Fruit fly (Drosophila melanogaster): ENCODE data around the gene Doa.
A peak's percentile ranks its signal among the peaks of the same experiment; 100 is the strongest.

dm6 chr3R:28895014-28895413 lies 7.1 kb downstream of the Doa start:
- TF ChIP-seq CG34367 (tag; optimal IDR thresholded peaks at IDR 0.05) (no peak), CG8301 (tag; optimal IDR thresholded peaks at IDR 0.05) (no peak), CG13204 (GFP tag; optimal IDR thresholded peaks at IDR 0.05) (peak; percentile 63), CG14655 (GFP tag; optimal IDR thresholded peaks at IDR 0.05) (no peak), CG32121 (GFP tag; IDR thresholded peaks at IDR 0.05) (no peak), fd96Ca (GFP tag; IDR thresholded peaks at IDR 0.05) (no peak), Snoo (tag; optimal IDR thresholded peaks at IDR 0.05) (no peak), Pif1B (GFP tag; optimal IDR thresholded peaks at IDR 0.05) (no peak), Pif1A (GFP tag; optimal IDR thresholded peaks at IDR 0.05) (no peak), EcR (GFP tag; optimal IDR thresholded peaks at IDR 0.05) (peak; percentile 61), CG17806 (tag; optimal IDR thresholded peaks at IDR 0.05) (no peak), CG15710 (tag; optimal IDR thresholded peaks at IDR 0.05) (peak; percentile 11), CG8159 (tag; optimal IDR thresholded peaks at IDR 0.05) (no peak)
